Worm (Caenorhabditis elegans): Measurements from ENCODE around the gene F01F1.3.

ce11 chrIII:5828065-5828464 is 43.7 kb upstream of the F01F1.3 start:
- no peak for TF ChIP-seq nhr-12 (tag; optimal IDR thresholded peaks at IDR 0.05)
- TF ChIP-seq fos-1 (tag; optimal IDR thresholded peaks at IDR 0.05): no peak
- no peak for TF ChIP-seq lin-15B (tag; optimal IDR thresholded peaks at IDR 0.05)
- no peak for TF ChIP-seq nhr-11 (tag; optimal IDR thresholded peaks at IDR 0.05)

Measured in whole organism, L3 larva.